Fruit fly (Drosophila melanogaster): ENCODE measurements around the gene lmgB.
A peak's percentile ranks its signal among the peaks of the same experiment; 100 is the strongest.

lmgB gene

DNA sequence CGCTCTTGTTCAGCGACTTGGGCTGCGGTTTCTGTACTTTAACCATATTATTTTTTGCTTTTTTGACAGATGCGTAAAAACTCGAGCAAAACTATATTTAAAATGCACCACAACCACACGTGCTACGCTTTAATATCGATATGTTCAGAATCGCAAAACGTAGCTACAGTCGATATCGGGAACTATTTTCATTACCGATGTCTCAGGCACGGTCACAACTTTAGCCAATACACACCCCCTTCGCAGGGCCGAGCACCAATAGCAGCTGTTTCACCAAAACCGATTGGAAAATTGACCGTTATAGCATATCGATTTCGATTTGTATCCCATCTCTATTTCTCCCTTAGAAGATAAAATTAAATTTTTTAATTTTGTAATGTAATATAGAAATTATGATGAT is 16.7 kb downstream of the lmgB start, which contains the start of gene CG13096 (continued):
- no peak for TF ChIP-seq CG14667 (GFP tag; IDR thresholded peaks at IDR 0.05)
- TF ChIP-seq CG7745 (tag; optimal IDR thresholded peaks at IDR 0.05) = no peak
- TF ChIP-seq Sin3A (optimal IDR thresholded peaks at IDR 0.05) = peak; percentile 69
- TF ChIP-seq CG33213 (GFP tag; optimal IDR thresholded peaks at IDR 0.05) = peak; percentile 55
- TF ChIP-seq dmrt99B (tag; optimal IDR thresholded peaks at IDR 0.05) = no peak
- TF ChIP-seq CG6175 (GFP tag; IDR thresholded peaks at IDR 0.05) = no peak
- TF ChIP-seq CG12769 (tag; optimal IDR thresholded peaks at IDR 0.05) = no peak
- peak; percentile 22; the same call in 1 of the 2 replicates for TF ChIP-seq CG6272 (GFP tag; IDR thresholded peaks at IDR 0.05)
- TF ChIP-seq tup (GFP tag; optimal IDR thresholded peaks at IDR 0.05) = no peak
- peak; percentile 66 for TF ChIP-seq Rfx (GFP tag; IDR thresholded peaks at IDR 0.05)
- TF ChIP-seq Fer3 (tag; optimal IDR thresholded peaks at IDR 0.05) = no peak
- no peak for TF ChIP-seq CG10654 (GFP tag; optimal IDR thresholded peaks at IDR 0.05)
- no peak for TF ChIP-seq croc (GFP tag; conservative IDR thresholded peaks at IDR 0.05)
- TF ChIP-seq CG17186 (GFP tag; optimal IDR thresholded peaks at IDR 0.05) = peak; percentile 72
- TF ChIP-seq kah (GFP tag; optimal IDR thresholded peaks at IDR 0.05) = no peak
- no peak for TF ChIP-seq yki (optimal IDR thresholded peaks at IDR 0.05)
- TF ChIP-seq aop (GFP tag; IDR thresholded peaks at IDR 0.05) = no peak
- no peak for TF ChIP-seq D19B (GFP tag; optimal IDR thresholded peaks at IDR 0.05)
- TF ChIP-seq CG18476 (GFP tag; optimal IDR thresholded peaks at IDR 0.05) = no peak
- no peak for TF ChIP-seq Dip3 (GFP tag; optimal IDR thresholded peaks at IDR 0.05)
- no peak for TF ChIP-seq CG10366 (GFP tag; IDR thresholded peaks at IDR 0.05)
- TF ChIP-seq CG6813 (GFP tag; optimal IDR thresholded peaks at IDR 0.05) = no peak
- peak; percentile 68 for TF ChIP-seq gro (GFP tag; optimal IDR thresholded peaks at IDR 0.05)
- TF ChIP-seq Bteb2 (GFP tag; optimal IDR thresholded peaks at IDR 0.05) = no peak
- TF ChIP-seq CG2889 (GFP tag; IDR thresholded peaks at IDR 0.05) = no peak
- TF ChIP-seq unc-4 (GFP tag; IDR thresholded peaks at IDR 0.05; ENCODE audit: partially characterized antibody) = peak; percentile 99
- peak; percentile 50 for TF ChIP-seq bigmax (GFP tag; optimal IDR thresholded peaks at IDR 0.05)
- no peak for TF ChIP-seq HLH3B (GFP tag; IDR thresholded peaks at IDR 0.05)
- TF ChIP-seq ham (GFP tag; IDR thresholded peaks at IDR 0.05) = no peak
- no peak for TF ChIP-seq disco-r (GFP tag; optimal IDR thresholded peaks at IDR 0.05)
- TF ChIP-seq CG12942 (GFP tag; optimal IDR thresholded peaks at IDR 0.05) = no peak
- TF ChIP-seq Trl (optimal IDR thresholded peaks at IDR 0.05) = no peak
- no peak for TF ChIP-seq Trl (GFP tag; optimal IDR thresholded peaks at IDR 0.05)
- no peak for TF ChIP-seq CG1233 (GFP tag; optimal IDR thresholded peaks at IDR 0.05)
- peak; percentile 91 for TF ChIP-seq Ets97D (GFP tag; optimal IDR thresholded peaks at IDR 0.05)
- TF ChIP-seq CG9437 (GFP tag; optimal IDR thresholded peaks at IDR 0.05) = peak; percentile 87
- TF ChIP-seq CG3281 (GFP tag; optimal IDR thresholded peaks at IDR 0.05) = no peak
- no peak for TF ChIP-seq CG15073 (GFP tag; optimal IDR thresholded peaks at IDR 0.05)
- no peak for TF ChIP-seq peb (GFP tag; IDR thresholded peaks at IDR 0.05)
- TF ChIP-seq CG5180 (GFP tag; optimal IDR thresholded peaks at IDR 0.05) = no peak
- no peak for TF ChIP-seq CG6654 (GFP tag; optimal IDR thresholded peaks at IDR 0.05)
- TF ChIP-seq CG14860 (GFP tag; IDR thresholded peaks at IDR 0.05; ENCODE audit: partially characterized antibody) = peak; percentile 96
- no peak for TF ChIP-seq tio (GFP tag; optimal IDR thresholded peaks at IDR 0.05)
- peak; percentile 79 for TF ChIP-seq CG17829 (tag; optimal IDR thresholded peaks at IDR 0.05)
- TF ChIP-seq p53 (GFP tag; optimal IDR thresholded peaks at IDR 0.05) = peak; percentile 9
- TF ChIP-seq vvl (GFP tag; IDR thresholded peaks at IDR 0.05) = no peak; the same call in 1 of the 2 replicates
- TF ChIP-seq fd102C (GFP tag; optimal IDR thresholded peaks at IDR 0.05) = no peak
- TF ChIP-seq toy (GFP tag; IDR thresholded peaks at IDR 0.05) = no peak
- TF ChIP-seq CG14050 (GFP tag; IDR thresholded peaks at IDR 0.05) = no peak
- no peak for TF ChIP-seq CG16863 (GFP tag; optimal IDR thresholded peaks at IDR 0.05)
- no peak for TF ChIP-seq ro (GFP tag; IDR thresholded peaks at IDR 0.05)
- peak; percentile 76 for TF ChIP-seq CG14710 (tag; optimal IDR thresholded peaks at IDR 0.05)
- no peak for TF ChIP-seq CG17328 (GFP tag; IDR thresholded peaks at IDR 0.05)
